Worm (Caenorhabditis elegans) whole organism, L4 larva: ENCODE measurements around the gene C05E4.7.

Source experiments
- aly-2 ChIP-seq: sonication (generic microtip); optimal IDR thresholded peaks from 2 replicates; lab custom pipeline; 2018; ENCODE audit warnings: missing biosample characterization, missing genetic modification characterization
- lin-13 ChIP-seq: fragments of 150-350 bp; optimal IDR thresholded peaks from 2 replicates; lab custom pipeline; 2014; ENCODE audit warnings: missing biosample characterization, missing genetic modification reagents, missing genetic modification characterization
- mes-2 ChIP-seq: sonication (generic microtip); optimal IDR thresholded peaks from 2 replicates; lab custom pipeline; 2016; ENCODE audit warnings: missing genotype, mild to moderate bottlenecking, missing genetic modification characterization, missing compliant biosample characterization; ENCODE audit not compliant: poor library complexity, severe bottlenecking
- nhr-11 ChIP-seq: fragments of 150-350 bp; optimal IDR thresholded peaks from 2 replicates; lab custom pipeline; 2014; ENCODE audit warnings: missing biosample characterization, missing genetic modification characterization
- nhr-42 ChIP-seq: fragments of 200-800 bp; sonication (Bioruptor generic); IDR thresholded peaks from 2 replicates; pipeline ENCODE4 v1.3.6; 2022; ENCODE audit warnings: missing genetic modification characterization, missing compliant biosample characterization

- TF ChIP-seq aly-2 (no peak), lin-13 (no peak), nhr-11 (tag; lab: Kevin White, UChicago) (no peak), nhr-42 (GFP tag; lab: Robert Waterston, UW) (peak; percentile 95), mes-2 (tag; lab: Kevin White, UChicago) (no peak)
Measured at ce11 chrV:777285-777684, 35.4 kb downstream of the C05E4.7 start, which contains the start of gene R09E12.9.
